Worm (Caenorhabditis elegans): ENCODE measurements around the gene str-227.
"Not testable (repeated sequence)": the region's sequence is repeated elsewhere in the genome, so short reads cannot be mapped to it uniquely, and the experiment has no call there.

str-227 gene

ce11 chrV:3552740-3553469 is 34.9 kb downstream of the str-227 start, which contains the start of gene T24A6.20:
TSS of gene T24A6.20 (plus strand) at chrV:3553134.
- TF ChIP-seq W03F9.2 (tag; optimal IDR thresholded peaks at IDR 0.05) = no peak
- TF ChIP-seq him-1 (tag; optimal IDR thresholded peaks at IDR 0.05) = no peak
- no peak for TF ChIP-seq dao-5 (tag; optimal IDR thresholded peaks at IDR 0.05)

ce11 chrV:3554869-3555268 is 36.9 kb downstream of the str-227 start, which contains the start of gene grl-29:
TSS of gene grl-29 (minus strand) at chrV:3555236.
- TF ChIP-seq him-1 (tag; optimal IDR thresholded peaks at IDR 0.05) (no peak), W03F9.2 (tag; optimal IDR thresholded peaks at IDR 0.05) (no peak), dao-5 (tag; optimal IDR thresholded peaks at IDR 0.05) (no peak)

ce11 chrV:3555986-3556385 is 38.0 kb downstream of the str-227 start, which contains the start of gene grl-30:
TSS of gene grl-30 (plus strand) at chrV:3556286.
- TF ChIP-seq him-1 (tag; optimal IDR thresholded peaks at IDR 0.05) (no peak), dao-5 (tag; optimal IDR thresholded peaks at IDR 0.05) (no peak), W03F9.2 (tag; optimal IDR thresholded peaks at IDR 0.05) (no peak)

ce11 chrV:3557422-3557821 is 39.4 kb downstream of the str-227 start, which contains the start of gene grl-31:
TSS of gene grl-31 (minus strand) at chrV:3557778.
- TF ChIP-seq W03F9.2 (tag; optimal IDR thresholded peaks at IDR 0.05) (no peak), dao-5 (tag; optimal IDR thresholded peaks at IDR 0.05) (no peak), him-1 (tag; optimal IDR thresholded peaks at IDR 0.05) (no peak)

- TF ChIP-seq him-1, dao-5, W03F9.2 (tag; optimal IDR thresholded peaks at IDR 0.05): not testable (repeated sequence)
Measured at ce11 chrV:3558744-3559143, 40.8 kb downstream of the str-227 start, which contains the start of gene T24A6.1. TSS of gene T24A6.1 (plus strand) at chrV:3559044.

ce11 chrV:3562824-3563223 is 44.8 kb downstream of the str-227 start, which contains the start of gene T24A6.16:
TSS of gene T24A6.16 (minus strand) at chrV:3562924.
- TF ChIP-seq W03F9.2, dao-5, him-1 (tag; optimal IDR thresholded peaks at IDR 0.05): not testable (repeated sequence)

- not testable (repeated sequence) for TF ChIP-seq W03F9.2, him-1, dao-5 (tag; optimal IDR thresholded peaks at IDR 0.05)
Measured at ce11 chrV:3564335-3564734, 46.3 kb downstream of the str-227 start, which contains the start of gene T24A6.17. TSS of gene T24A6.17 (minus strand) at chrV:3564435.

Data from whole organism, L4/young adult.